Worm (Caenorhabditis elegans): ENCODE measurements around the gene flh-1.

The flh-1 gene

DNA sequence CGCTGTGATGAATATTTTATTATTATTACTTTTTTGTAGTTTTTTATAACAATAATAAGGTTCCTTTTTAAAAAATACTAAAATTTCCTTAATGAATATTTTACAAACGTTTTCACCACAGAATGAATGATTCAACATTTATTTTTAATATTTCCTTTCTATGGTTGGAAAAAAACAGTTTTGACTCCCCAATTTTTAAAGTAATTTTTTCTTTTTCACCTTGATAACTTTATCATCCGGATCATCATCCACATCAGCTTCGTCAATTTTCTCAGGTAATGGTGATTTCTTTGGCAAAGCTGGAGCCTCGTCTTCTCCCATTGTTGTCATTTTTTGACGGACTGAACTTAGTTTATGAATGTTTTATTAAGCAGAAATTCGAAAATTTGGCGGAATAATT is 20.4 kb downstream of the flh-1 start, which contains the start of gene rab-28:
Gene rab-28 (minus strand): TSS at position 343 of the 400 bp plus-strand sequence.
- TF ChIP-seq ZK546.5 (tag; optimal IDR thresholded peaks at IDR 0.05) = no peak
- TF ChIP-seq aha-1 (tag) = peak; percentile 97

DNA sequence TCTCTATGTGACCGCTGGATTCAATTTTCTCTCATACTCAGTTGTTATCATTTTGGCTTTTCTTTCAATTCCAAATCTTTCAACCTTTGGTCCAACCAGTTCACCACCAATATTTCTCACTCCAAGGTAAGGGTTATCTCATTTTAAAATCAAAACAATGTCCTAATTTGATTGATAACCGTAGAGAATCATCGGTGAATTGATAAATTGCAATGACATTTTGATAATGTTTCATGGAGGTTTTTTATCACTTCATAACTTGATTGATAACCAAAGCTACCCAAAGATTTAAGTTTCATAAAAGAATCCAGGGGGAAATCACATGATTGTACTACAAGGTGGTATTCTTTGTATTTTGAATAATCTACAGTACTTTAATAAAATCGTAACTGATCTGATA is 24.9 kb downstream of the flh-1 start:
- TF ChIP-seq T26A8.4 (GFP tag; IDR thresholded peaks at IDR 0.05) (no peak), sdz-12 (GFP tag; optimal IDR thresholded peaks at IDR 0.05) (no peak), mxl-2 (GFP tag; conservative IDR thresholded peaks at IDR 0.05) (no peak), nhr-28 (tag; optimal IDR thresholded peaks at IDR 0.05) (no peak), ctbp-1 (GFP tag; IDR thresholded peaks at IDR 0.05) (no peak), fkh-10 (GFP tag; optimal IDR thresholded peaks at IDR 0.05) (no peak), ceh-44 (GFP tag; IDR thresholded peaks at IDR 0.05) (no peak)

DNA sequence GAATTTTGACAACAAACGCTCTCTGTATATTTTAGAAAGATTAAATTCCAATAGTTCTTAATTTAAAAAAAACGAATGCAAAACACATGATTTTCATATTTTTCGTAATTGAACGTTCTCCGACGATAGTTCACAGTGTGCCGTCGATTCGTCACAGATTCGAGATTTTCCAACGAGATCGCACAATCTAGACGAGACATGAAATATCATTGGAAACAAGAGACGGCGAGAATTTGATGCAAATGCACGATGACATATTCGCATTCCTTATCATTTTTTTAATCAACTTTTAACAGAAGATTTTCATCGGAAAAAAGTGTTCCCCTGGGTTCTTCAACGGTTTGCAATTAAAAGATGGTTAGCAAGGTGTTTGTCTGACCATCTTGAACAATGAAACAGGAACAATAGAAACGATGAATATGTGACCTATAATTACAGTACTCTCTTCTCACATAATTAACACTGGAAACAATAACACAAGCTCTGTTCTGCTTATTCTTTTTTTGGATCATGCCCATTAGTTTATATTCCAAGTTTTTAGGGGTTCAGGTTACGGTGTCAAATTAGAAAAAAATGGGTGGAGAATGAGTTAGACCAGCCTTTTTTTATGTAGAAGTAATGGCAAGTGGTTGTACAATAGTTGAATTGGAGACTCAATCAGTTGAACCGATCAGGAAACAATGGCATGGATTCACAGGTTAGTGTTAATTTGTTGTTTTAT is 31.5 kb downstream of the flh-1 start, which contains the start of gene Y11D7A.3:
Gene Y11D7A.3 (plus strand): TSS at position 671 of the 721 bp plus-strand sequence.
- peak; percentile 40 for TF ChIP-seq nhr-28 (tag; optimal IDR thresholded peaks at IDR 0.05)
- TF ChIP-seq unc-62 (GFP tag; optimal IDR thresholded peaks at IDR 0.05 in 1 of 2) = no peak
- no peak for TF ChIP-seq unc-62 (tag; optimal IDR thresholded peaks at IDR 0.05)
- 0 out of 2 replicates have a peak, but pooled peaks have one; percentile 15 for TF ChIP-seq ceh-20 (GFP tag; IDR thresholded peaks at IDR 0.05)
- peak; percentile 54 for TF ChIP-seq aha-1 (tag)

DNA sequence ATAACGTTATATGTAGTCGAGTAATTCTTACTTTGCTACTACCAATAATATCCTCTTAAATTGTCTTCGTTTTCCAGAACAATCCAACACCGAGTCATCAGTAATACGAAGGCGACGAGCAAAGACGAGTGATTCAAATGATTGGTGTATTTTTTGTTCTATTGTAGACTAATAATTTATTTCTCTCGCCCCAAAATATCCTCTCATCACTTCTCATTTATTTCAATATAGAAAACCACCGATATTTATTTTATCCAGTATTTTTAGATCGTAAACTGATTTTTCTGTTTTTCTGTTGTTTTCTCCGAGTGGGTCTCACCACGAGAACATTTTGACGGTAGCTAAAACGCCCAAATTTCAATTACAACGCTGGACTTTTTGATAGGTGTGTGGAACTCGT is 36.4 kb downstream of the flh-1 start:
- TF ChIP-seq unc-62 (GFP tag; optimal IDR thresholded peaks at IDR 0.05 in 1 of 2) = no peak
- no peak for TF ChIP-seq unc-62 (tag; optimal IDR thresholded peaks at IDR 0.05)
- no peak for TF ChIP-seq spr-3 (GFP tag; optimal IDR thresholded peaks at IDR 0.05)
- TF ChIP-seq hif-1 (tag; optimal IDR thresholded peaks at IDR 0.05) = no peak
- no peak for TF ChIP-seq snpc-4 (tag; optimal IDR thresholded peaks at IDR 0.05)
- peak; percentile 92 for TF ChIP-seq aha-1 (tag)

DNA sequence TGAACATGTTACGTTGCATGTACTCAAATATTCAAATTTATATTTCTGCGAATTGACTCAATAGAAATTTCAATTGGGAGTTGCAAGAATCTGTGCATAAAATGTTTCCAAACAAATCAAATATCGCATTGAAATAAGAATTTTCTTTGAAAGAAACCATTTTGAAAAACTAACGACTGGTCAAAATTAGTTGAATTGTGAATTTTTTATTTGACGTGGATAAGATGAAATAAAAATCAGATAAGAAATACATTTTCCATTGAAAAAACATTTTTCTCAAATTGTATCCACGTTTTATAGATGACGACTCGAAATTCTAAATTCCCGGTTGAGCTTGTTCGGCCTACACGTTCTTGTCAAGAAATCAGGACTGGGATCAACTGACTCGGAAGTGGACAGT is 39.2 kb downstream of the flh-1 start, which contains the start of gene C46C2.3:
Gene C46C2.3 (plus strand): TSS at position 301 of the 400 bp plus-strand sequence.
- TF ChIP-seq unc-62 (GFP tag; optimal IDR thresholded peaks at IDR 0.05 in 1 of 2) = peak in 1 of 2 experiments; percentile 19
- TF ChIP-seq unc-62 (tag; optimal IDR thresholded peaks at IDR 0.05) = no peak
- no peak for TF ChIP-seq dmd-6 (GFP tag; IDR thresholded peaks at IDR 0.05)

DNA sequence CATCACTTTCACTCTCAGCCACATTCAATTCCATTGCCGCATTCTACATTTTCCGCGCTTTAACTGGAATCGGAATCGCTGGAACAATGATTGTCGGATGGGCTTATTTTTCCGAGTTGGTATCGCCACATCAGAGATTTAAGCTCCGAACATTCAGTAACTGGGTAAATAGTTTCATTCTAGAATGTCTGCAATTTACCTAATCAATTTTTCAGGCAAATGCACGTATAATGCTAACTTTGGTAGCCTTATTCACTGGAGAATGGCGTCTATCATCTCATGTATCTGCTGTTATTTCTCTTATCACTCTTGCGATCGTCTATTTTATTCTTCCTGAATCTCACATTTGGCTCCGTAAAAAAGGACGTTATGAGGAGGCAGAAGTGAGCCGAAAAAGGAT is 45.7 kb downstream of the flh-1 start:
- TF ChIP-seq unc-62 (GFP tag; optimal IDR thresholded peaks at IDR 0.05 in 1 of 2) (peak in 1 of 2 experiments; percentile 78), unc-62 (tag; optimal IDR thresholded peaks at IDR 0.05) (no peak), mdt-29 (GFP tag; IDR thresholded peaks at IDR 0.05) (no peak)

DNA sequence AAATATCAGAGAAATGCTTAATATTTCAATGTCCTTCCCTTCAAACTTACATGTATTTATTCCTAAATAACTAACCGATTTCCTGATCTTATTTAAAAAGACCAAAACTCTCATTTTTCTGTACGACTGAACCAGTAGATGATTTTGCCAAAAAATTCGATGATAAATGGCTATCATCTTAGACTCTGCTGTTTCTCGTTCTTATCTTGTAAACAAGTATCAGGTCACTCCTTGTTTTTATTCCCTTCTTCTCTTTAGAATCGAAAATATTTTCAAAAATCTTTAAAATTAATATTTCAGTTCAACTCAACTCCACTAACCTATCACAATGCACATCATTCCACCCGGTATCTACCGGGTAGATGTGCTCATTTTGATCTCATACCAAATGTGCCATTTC is 46.6 kb downstream of the flh-1 start, which contains the start of gene C46C2.2:
Gene C46C2.2 (plus strand): TSS at position 301 of the 400 bp plus-strand sequence.
- TF ChIP-seq aha-1 (tag) = no peak
- TF ChIP-seq rbr-2 (tag; optimal IDR thresholded peaks at IDR 0.05) = no peak
- TF ChIP-seq gei-8 (GFP tag; optimal IDR thresholded peaks at IDR 0.05) = no peak
- TF ChIP-seq saeg-2 (GFP tag; IDR thresholded peaks at IDR 0.05) = no peak
- TF ChIP-seq D1046.2 (GFP tag; IDR thresholded peaks at IDR 0.05) = no peak
- no peak for TF ChIP-seq zip-11 (GFP tag; IDR thresholded peaks at IDR 0.05)
- TF ChIP-seq F37D6.2 (tag; optimal IDR thresholded peaks at IDR 0.05) = no peak

DNA sequence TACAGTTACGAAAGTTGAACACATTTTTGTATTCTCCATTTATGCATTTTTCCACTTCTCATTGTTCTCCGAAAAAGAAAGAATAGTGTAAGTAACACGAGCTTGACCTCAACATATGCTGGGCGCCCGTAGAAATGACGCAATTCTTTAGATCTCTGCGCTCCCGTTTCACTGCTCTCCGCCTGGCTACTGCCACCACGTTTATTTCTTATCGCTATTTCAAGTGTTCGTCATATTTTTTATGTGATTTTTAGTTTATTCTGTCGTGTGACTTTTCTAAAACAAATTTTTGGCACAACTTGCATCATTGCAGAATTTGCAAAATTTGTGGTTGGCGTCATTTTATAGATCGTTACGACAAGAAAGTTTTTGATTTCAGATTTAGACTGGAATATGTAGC is 47.1 kb downstream of the flh-1 start:
- no peak for TF ChIP-seq unc-39 (tag; optimal IDR thresholded peaks at IDR 0.05)
- peak; percentile 26; the same call in 1 of the 2 replicates for TF ChIP-seq php-3 (GFP tag; IDR thresholded peaks at IDR 0.05)
- TF ChIP-seq hlh-11 (tag; optimal IDR thresholded peaks at IDR 0.05) = peak; percentile 63
- TF ChIP-seq mes-2 (tag; optimal IDR thresholded peaks at IDR 0.05; ENCODE audit: poor library complexity, severe bottlenecking) = peak; percentile 9
- no peak for TF ChIP-seq lin-29 (GFP tag; IDR thresholded peaks at IDR 0.05)
- peak; percentile 13 for TF ChIP-seq aha-1 (tag)
- peak; percentile 49 for TF ChIP-seq nhr-28 (tag; optimal IDR thresholded peaks at IDR 0.05)
- no peak for TF ChIP-seq dpl-1 (GFP tag; optimal IDR thresholded peaks at IDR 0.05)
- peak; percentile 67 for TF ChIP-seq pqm-1 (tag; optimal IDR thresholded peaks at IDR 0.05)
- TF ChIP-seq mxl-3 (GFP tag; optimal IDR thresholded peaks at IDR 0.05) = peak; percentile 15
- TF ChIP-seq unc-62 (GFP tag; optimal IDR thresholded peaks at IDR 0.05 in 1 of 2) = peak in 1 of 2 experiments; percentile 45
- no peak for TF ChIP-seq unc-62 (tag; optimal IDR thresholded peaks at IDR 0.05)
- peak; percentile 21 for TF ChIP-seq dve-1 (tag; optimal IDR thresholded peaks at IDR 0.05; ENCODE audit: insufficient read depth)
- TF ChIP-seq daf-16 (GFP tag; optimal IDR thresholded peaks at IDR 0.05) = no peak
- TF ChIP-seq daf-16 (tag; optimal IDR thresholded peaks at IDR 0.05) = peak; percentile 26
- peak; percentile 57; the same call in 1 of the 2 replicates for TF ChIP-seq dmd-6 (GFP tag; IDR thresholded peaks at IDR 0.05)
- TF ChIP-seq Y5F2A.4 (GFP tag; optimal IDR thresholded peaks at IDR 0.05) = no peak

All from whole organism, L4 larva.